Worm (Caenorhabditis elegans): ENCODE measurements around the gene ugt-1.

- TF ChIP-seq pqm-1 (tag; optimal IDR thresholded peaks at IDR 0.05), result no peak
- no peak for TF ChIP-seq aly-2 (tag; optimal IDR thresholded peaks at IDR 0.05)
- no peak for TF ChIP-seq mdl-1 (tag; optimal IDR thresholded peaks at IDR 0.05)
- TF ChIP-seq unc-62 (GFP tag; optimal IDR thresholded peaks at IDR 0.05 in 1 of 2), result no peak
- TF ChIP-seq unc-62 (tag; optimal IDR thresholded peaks at IDR 0.05), result no peak
- no peak for TF ChIP-seq fkh-10 (GFP tag; optimal IDR thresholded peaks at IDR 0.05)
- no peak; the same call in 1 of the 2 replicates for TF ChIP-seq ceh-20 (GFP tag; IDR thresholded peaks at IDR 0.05)
- no peak for TF ChIP-seq unc-39 (tag; optimal IDR thresholded peaks at IDR 0.05)
- TF ChIP-seq T26A8.4 (GFP tag; IDR thresholded peaks at IDR 0.05), result no peak
These were observed 39.6 kb upstream of the ugt-1 start, which contains the start of gene sluh-7 for ce11 chrV:10355773-10356335.
